Worm (Caenorhabditis elegans): ENCODE results near the gene Y69H2.1.

The Y69H2.1 gene

DNA sequence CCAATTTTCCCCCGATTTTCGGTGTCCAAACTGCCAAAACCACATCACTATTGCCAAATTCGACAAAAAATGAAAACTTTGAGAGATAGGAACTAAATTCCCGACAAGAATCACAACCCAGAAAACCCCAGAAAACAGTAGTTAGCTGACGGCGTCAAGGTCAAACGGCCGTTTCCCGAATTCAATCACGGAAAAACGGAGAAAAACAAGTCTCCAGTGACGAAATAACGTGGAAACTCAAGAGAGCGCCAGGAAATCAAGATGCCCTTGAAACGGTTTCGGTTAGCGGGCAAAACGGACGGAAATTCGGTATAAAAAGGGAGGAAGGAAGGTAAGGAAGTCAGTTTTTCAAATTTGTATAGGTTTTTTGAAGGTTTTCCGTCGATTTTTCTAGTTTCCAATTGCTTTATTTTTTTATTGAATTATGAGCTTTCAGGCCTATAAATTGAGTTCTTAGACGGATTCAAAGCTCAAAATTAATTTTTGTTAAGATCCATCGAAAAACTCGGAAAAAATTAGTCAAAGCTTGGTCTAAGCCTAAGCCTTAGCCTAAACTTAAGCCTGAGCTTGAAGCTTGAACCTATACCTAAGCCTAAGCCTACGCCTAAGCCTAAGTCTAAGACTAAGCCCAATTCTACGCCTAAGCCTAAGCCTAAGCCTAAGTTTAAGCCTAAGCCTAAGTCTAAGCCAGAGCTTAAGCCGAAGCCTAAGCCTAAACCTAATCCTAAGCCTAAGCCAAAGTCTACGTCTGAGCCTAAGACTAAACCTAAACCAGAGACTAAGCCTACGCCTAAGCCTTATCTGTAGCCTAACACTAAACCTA, 15.4 kb upstream of the Y69H2.1 start:
- no peak for TF ChIP-seq him-1 (tag; optimal IDR thresholded peaks at IDR 0.05)
- TF ChIP-seq dao-5 (tag; optimal IDR thresholded peaks at IDR 0.05), result no peak
- TF ChIP-seq W03F9.2 (tag; optimal IDR thresholded peaks at IDR 0.05), result no peak

ce11 chrV:18636248-18636647, 13.9 kb upstream of the Y69H2.1 start, which contains the start of gene egas-3:
Gene egas-3 (minus strand): TSS chrV:18636348.
- no peak for TF ChIP-seq dao-5 (tag; optimal IDR thresholded peaks at IDR 0.05)
- no peak for TF ChIP-seq W03F9.2 (tag; optimal IDR thresholded peaks at IDR 0.05)
- TF ChIP-seq him-1 (tag; optimal IDR thresholded peaks at IDR 0.05), result no peak

DNA sequence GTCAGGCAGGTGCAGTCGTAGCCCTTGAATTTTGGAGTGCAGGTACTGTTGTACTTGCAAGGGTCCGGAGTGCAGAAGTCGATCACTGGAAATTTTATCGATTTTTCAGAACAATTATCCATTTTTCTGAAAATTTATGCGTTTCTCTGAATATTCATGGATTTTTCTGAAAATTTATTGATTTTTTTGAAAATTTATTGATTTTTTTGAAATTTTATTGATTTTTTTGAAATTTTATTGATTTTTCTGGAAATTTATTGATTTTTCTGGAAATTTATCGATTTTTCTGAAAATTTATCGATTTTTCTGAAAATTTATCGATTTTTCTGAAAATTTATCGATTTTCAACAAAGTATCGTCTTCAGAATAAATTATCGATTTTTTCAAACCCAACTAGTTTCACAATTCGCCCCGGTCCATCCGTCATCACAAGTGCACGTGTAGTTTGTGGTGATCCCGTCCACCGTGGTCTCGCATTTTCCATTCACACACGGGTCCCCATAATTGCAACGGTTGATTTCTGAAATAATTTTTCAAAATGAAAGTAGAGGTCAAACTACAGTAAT, 9.7 kb upstream of the Y69H2.1 start:
- TF ChIP-seq W03F9.2 (tag; optimal IDR thresholded peaks at IDR 0.05) (no peak), dao-5 (tag; optimal IDR thresholded peaks at IDR 0.05) (no peak)

DNA sequence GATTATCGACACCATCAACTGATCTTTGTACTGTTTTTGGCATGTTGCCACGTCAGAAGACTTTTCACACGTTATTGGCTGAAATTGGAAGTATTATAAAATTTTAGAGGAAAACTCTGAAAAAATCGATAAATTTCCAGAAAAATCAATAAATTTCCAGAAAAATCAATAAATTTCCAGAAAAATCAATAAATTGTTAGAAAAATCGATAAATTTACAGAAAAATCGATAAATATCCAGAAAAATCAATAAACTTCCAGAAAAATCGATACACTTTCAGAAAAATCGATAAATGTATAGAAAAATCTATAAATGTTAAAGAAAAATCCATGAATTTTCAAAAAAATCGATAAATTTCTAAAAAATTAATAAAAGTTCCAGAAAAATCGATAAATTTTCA, 6.5 kb upstream of the Y69H2.1 start:
- TF ChIP-seq dao-5 (tag; optimal IDR thresholded peaks at IDR 0.05) (no peak), W03F9.2 (tag; optimal IDR thresholded peaks at IDR 0.05) (no peak)

DNA sequence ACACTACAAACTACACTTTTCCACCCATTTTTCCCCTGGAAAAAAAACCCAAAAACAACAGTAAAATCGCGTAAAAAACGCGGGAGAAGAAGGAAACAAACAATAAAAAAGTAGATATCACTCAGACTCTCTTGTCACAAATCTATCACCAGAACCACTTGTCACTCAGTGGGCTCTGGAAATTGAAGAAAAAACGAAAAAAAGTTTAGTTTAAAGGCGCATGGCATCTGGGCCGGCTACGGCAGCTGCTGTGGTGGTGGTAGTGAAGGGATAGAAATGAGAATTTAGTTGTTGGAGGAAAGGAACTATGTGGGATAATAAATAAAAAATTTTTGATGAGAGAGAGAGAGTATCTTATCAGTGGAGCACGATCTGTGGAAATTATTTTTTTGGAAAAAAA, 5.1 kb upstream of the Y69H2.1 start:
- TF ChIP-seq him-1 (tag; optimal IDR thresholded peaks at IDR 0.05), result no peak
- no peak for TF ChIP-seq dao-5 (tag; optimal IDR thresholded peaks at IDR 0.05)
- no peak for TF ChIP-seq W03F9.2 (tag; optimal IDR thresholded peaks at IDR 0.05)

DNA sequence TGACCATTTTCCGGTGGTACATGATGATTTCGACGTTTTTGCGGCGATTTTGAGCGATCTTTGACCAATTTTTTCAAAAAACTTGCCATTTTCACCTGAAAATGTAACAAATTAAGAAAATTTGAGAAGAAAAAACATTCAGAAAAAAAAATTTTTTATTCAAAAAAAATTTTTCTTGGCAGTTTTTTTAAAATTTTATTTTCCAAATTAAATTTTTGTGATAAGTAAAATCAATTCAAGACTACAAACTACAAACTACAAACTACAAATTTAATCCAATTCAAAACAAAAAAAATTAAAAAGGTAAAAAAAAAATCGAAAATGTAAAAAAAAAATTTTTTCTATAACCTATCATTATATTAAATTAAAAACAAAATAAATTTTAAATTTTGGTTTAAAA, 4.4 kb upstream of the Y69H2.1 start, which contains the start of gene Y69H2.15:
TSS of gene Y69H2.15 (minus strand) at position 101 of the 400 bp plus-strand sequence.
- TF ChIP-seq W03F9.2 (tag; optimal IDR thresholded peaks at IDR 0.05) (no peak), dao-5 (tag; optimal IDR thresholded peaks at IDR 0.05) (no peak), him-1 (tag; optimal IDR thresholded peaks at IDR 0.05) (no peak)

DNA sequence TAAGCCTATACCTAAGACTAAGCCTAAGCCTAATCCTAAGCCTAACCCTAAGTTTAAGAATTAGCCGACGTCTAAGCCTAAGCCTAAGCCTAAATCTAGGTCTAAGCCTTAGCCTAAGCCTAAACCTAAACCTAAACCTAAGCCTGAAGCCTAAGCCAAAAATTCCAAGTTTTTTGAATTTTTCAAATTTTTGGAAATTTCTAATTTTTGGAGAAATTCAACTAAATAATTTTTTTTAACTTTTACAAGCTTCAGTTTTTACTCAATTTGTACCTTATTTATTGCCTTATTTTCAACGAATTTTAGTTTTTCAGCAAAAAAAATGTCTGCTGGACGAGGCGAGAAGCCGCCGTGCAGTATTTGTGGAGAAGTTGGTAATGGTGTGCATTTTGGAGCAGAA, 6.1 kb downstream of the Y69H2.1 start, which contains the start of gene nhr-70:
TSS of gene nhr-70 (plus strand) at position 301 of the 400 bp plus-strand sequence.
- TF ChIP-seq him-1 (tag; optimal IDR thresholded peaks at IDR 0.05), result no peak
- no peak for TF ChIP-seq dao-5 (tag; optimal IDR thresholded peaks at IDR 0.05)
- no peak for TF ChIP-seq W03F9.2 (tag; optimal IDR thresholded peaks at IDR 0.05)

DNA sequence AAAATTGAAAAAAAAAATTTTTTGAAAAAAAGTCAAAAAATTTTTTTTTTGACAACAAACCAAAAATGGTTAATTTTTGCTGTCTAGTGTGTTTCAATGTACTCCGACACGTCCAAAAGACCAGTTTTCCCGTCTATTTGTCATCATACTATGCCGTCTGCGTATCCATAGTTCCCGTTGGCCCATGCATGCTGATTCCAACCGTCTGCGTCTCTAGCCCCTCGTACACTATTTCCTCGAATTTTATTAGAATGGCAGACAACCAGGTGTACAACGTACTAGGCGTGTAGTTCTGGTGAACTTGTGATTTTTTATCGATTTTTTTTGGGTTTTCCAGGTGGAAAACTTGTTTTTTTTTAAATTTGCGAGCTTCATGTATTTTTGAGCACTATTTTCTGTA, 7.9 kb downstream of the Y69H2.1 start:
- TF ChIP-seq dao-5 (tag; optimal IDR thresholded peaks at IDR 0.05) (no peak), W03F9.2 (tag; optimal IDR thresholded peaks at IDR 0.05) (peak; percentile 30)

ce11 chrV:18613164-18613563, 9.2 kb downstream of the Y69H2.1 start:
- TF ChIP-seq W03F9.2 (tag; optimal IDR thresholded peaks at IDR 0.05) (no peak), dao-5 (tag; optimal IDR thresholded peaks at IDR 0.05) (no peak), him-1 (tag; optimal IDR thresholded peaks at IDR 0.05) (no peak)

ce11 chrV:18605510-18605909, 16.9 kb downstream of the Y69H2.1 start:
- TF ChIP-seq W03F9.2 (tag; optimal IDR thresholded peaks at IDR 0.05), result no peak
- no peak for TF ChIP-seq him-1 (tag; optimal IDR thresholded peaks at IDR 0.05)
- no peak for TF ChIP-seq dao-5 (tag; optimal IDR thresholded peaks at IDR 0.05)

ce11 chrV:18597779-18598178, 24.6 kb downstream of the Y69H2.1 start:
- TF ChIP-seq him-1 (tag; optimal IDR thresholded peaks at IDR 0.05) (no peak), W03F9.2 (tag; optimal IDR thresholded peaks at IDR 0.05) (no peak), dao-5 (tag; optimal IDR thresholded peaks at IDR 0.05) (no peak)

- TF ChIP-seq W03F9.2 (tag; optimal IDR thresholded peaks at IDR 0.05), result no peak
- TF ChIP-seq him-1 (tag; optimal IDR thresholded peaks at IDR 0.05), result no peak
- no peak for TF ChIP-seq dao-5 (tag; optimal IDR thresholded peaks at IDR 0.05)
These were observed 26.1 kb downstream of the Y69H2.1 start for ce11 chrV:18596240-18596639.

ce11 chrV:18592448-18592847, 29.9 kb downstream of the Y69H2.1 start, which contains the start of gene grdn-1:
Gene grdn-1 (plus strand): TSS chrV:18592748.
- no peak for TF ChIP-seq dao-5 (tag; optimal IDR thresholded peaks at IDR 0.05)
- TF ChIP-seq W03F9.2 (tag; optimal IDR thresholded peaks at IDR 0.05), result no peak
- TF ChIP-seq him-1 (tag; optimal IDR thresholded peaks at IDR 0.05), result no peak

DNA sequence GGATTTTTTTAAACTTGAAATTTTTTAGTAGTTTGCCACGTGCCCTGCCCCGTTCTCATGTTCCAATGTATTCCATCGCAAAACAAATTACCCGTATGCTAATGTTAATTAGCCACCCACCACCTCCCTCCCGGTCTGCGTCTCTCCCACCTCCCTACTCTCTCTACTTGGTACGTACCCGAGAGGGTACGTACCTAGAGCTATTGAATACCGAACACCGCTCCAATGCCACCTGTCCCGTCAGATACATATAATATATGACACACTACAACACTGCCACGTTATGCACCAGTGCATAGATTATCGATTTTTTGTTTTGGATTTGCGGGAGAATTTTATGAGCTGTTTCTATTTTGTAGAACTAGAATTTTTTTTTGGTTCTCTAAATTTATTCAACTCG, 32.8 kb downstream of the Y69H2.1 start:
- no peak for TF ChIP-seq him-1 (tag; optimal IDR thresholded peaks at IDR 0.05)

- TF ChIP-seq him-1 (tag; optimal IDR thresholded peaks at IDR 0.05) (no peak), W03F9.2 (tag; optimal IDR thresholded peaks at IDR 0.05) (no peak), dao-5 (tag; optimal IDR thresholded peaks at IDR 0.05) (no peak)
These were observed 34.4 kb downstream of the Y69H2.1 start for ce11 chrV:18587936-18588335.
